Worm (Caenorhabditis elegans) whole organism, L2 larva: Measurements from ENCODE around the gene B0212.3.

Experiments
- ZK546.5 ChIP-seq: sonication (generic microtip); optimal IDR thresholded peaks from 2 replicates; lab custom pipeline; 2017; ENCODE audit warnings: missing biosample characterization, missing genetic modification characterization
- alr-1 ChIP-seq: fragments of 150-350 bp; optimal IDR thresholded peaks from 2 replicates; lab custom pipeline; 2014; ENCODE audit warnings: missing biosample characterization, missing genetic modification characterization
- blmp-1 ChIP-seq: sonication (generic microtip); optimal IDR thresholded peaks from 2 replicates; lab custom pipeline; 2017; ENCODE audit warnings: missing genetic modification characterization, mild to moderate bottlenecking, missing compliant biosample characterization, antibody characterized with exemption, moderate library complexity; ENCODE audit not compliant: insufficient read depth
- ceh-82 ChIP-seq: fragments of 150-350 bp; optimal IDR thresholded peaks from 2 replicates; lab custom pipeline; 2014; ENCODE audit warnings: missing biosample characterization, missing genetic modification characterization
- elt-1 ChIP-seq: fragments of 150-350 bp; optimal IDR thresholded peaks from 2 replicates; lab custom pipeline; 2014; ENCODE audit warnings: missing biosample characterization, missing genetic modification characterization
- mdl-1 ChIP-seq, 2 experiments: fragments of 150-350 bp in 1 of 2; sonication (generic microtip) in 1 of 2; optimal IDR thresholded peaks; 2 replicates each; lab custom pipeline; 2017; ENCODE audit warnings: missing biosample characterization in 2 of 2, missing genetic modification characterization in 2 of 2
- nhr-23 ChIP-seq: fragments of 150-350 bp; optimal IDR thresholded peaks from 2 replicates; lab custom pipeline; 2014; ENCODE audit warnings: missing biosample characterization, missing genetic modification reagents, missing genetic modification characterization
- nhr-237 ChIP-seq: fragments of 150-350 bp; optimal IDR thresholded peaks from 2 replicates; lab custom pipeline; 2014; ENCODE audit warnings: missing biosample characterization, missing genetic modification characterization
- nhr-6 ChIP-seq: fragments of 150-350 bp; optimal IDR thresholded peaks from 2 replicates; lab custom pipeline; 2014; ENCODE audit warnings: missing biosample characterization, missing genetic modification characterization
- nhr-77 ChIP-seq: fragments of 150-350 bp; optimal IDR thresholded peaks from 2 replicates; lab custom pipeline; 2014; ENCODE audit warnings: missing biosample characterization, missing genetic modification characterization
- unc-62 ChIP-seq: fragments of 150-350 bp; optimal IDR thresholded peaks from 2 replicates; lab custom pipeline; 2014; ENCODE audit warnings: missing biosample characterization, missing genetic modification reagents, missing genetic modification characterization

DNA sequence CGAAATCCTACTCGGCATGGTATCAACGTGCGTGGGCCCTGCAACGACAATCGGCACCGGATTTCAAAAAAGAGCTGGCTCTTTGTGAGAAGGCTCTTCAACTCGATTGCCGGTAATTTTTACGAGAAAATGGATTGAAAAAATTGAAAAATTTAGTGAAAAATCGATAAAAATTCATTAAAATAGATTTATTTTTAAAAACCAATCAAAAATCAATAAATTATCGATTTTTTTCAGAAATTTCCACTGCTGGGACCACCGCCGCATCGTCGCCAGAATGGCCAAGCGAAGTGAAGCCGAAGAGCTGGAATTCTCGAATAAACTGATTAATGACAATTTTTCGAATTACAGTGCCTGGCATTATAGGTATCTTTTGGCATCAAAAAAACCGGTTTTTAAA lies 12.1 kb upstream of the B0212.3 start:
- TF ChIP-seq elt-1 (no peak), ceh-82 (tag; lab: Kevin White, UChicago) (no peak), mdl-1 (tag; optimal IDR thresholded peaks at IDR 0.05; lab: Kevin White, UChicago) (no peak), nhr-6 (tag; lab: Kevin White, UChicago) (no peak), nhr-77 (tag; lab: Kevin White, UChicago) (no peak), blmp-1 (tag; lab: Kevin White, UChicago) (no peak), nhr-237 (tag; lab: Kevin White, UChicago) (no peak), ZK546.5 (tag; lab: Kevin White, UChicago) (no peak), nhr-23 (tag; lab: Kevin White, UChicago) (no peak), alr-1 (tag; lab: Kevin White, UChicago) (no peak), unc-62 (GFP tag; lab: Kevin White, UChicago) (no peak)
